Fruit fly (Drosophila melanogaster) whole organism, embryonic: ENCODE results near the gene Sec61alpha.

Source experiments
- BEAF-32 ChIP-seq: fragments of 200-800 bp; sonication (Bioruptor generic); optimal IDR thresholded peaks from 3 replicates; lab custom pipeline; 2017; ENCODE audit warnings: missing biosample characterization, missing genetic modification characterization, mild to moderate bottlenecking, moderate library complexity, missing genetic modification reagents
- CG10147 ChIP-seq: fragments of 200-800 bp; sonication (Bioruptor generic); optimal IDR thresholded peaks from 2 replicates; lab custom pipeline; 2019; ENCODE audit warnings: missing biosample characterization, mild to moderate bottlenecking, missing genetic modification characterization, moderate library complexity
- CG10267 ChIP-seq: fragments of 200-800 bp; sonication (Bioruptor generic); optimal IDR thresholded peaks from 2 replicates; lab custom pipeline; 2018; ENCODE audit warnings: missing biosample characterization, mild to moderate bottlenecking, missing genetic modification characterization, moderate library complexity
- CG11504 ChIP-seq: fragments of 200-800 bp; sonication (Bioruptor generic); optimal IDR thresholded peaks from 3 replicates; lab custom pipeline; 2019; ENCODE audit warnings: missing biosample characterization, mild to moderate bottlenecking, missing genetic modification characterization, moderate library complexity
- CG1233 ChIP-seq: fragments of 200-800 bp; sonication (Bioruptor generic); optimal IDR thresholded peaks from 4 replicates; lab custom pipeline; 2018; ENCODE audit warnings: missing biosample characterization, mild to moderate bottlenecking, missing genetic modification characterization
- CG12391 ChIP-seq: fragments of 200-800 bp; sonication (Bioruptor generic); optimal IDR thresholded peaks from 3 replicates; lab custom pipeline; 2018; ENCODE audit warnings: missing biosample characterization, mild to moderate bottlenecking, missing genetic modification characterization, moderate library complexity
- CG13624 ChIP-seq: fragments of 200-800 bp; sonication (Bioruptor generic); optimal IDR thresholded peaks from 2 replicates; lab custom pipeline; 2016; ENCODE audit warnings: missing biosample characterization, missing genetic modification characterization
- CG15601 ChIP-seq: fragments of 200-800 bp; sonication (Bioruptor generic); optimal IDR thresholded peaks from 3 replicates; lab custom pipeline; 2019; ENCODE audit warnings: missing biosample characterization, mild to moderate bottlenecking, missing genetic modification characterization, moderate library complexity
- CG1603 ChIP-seq: fragments of 200-800 bp; sonication (Bioruptor generic); optimal IDR thresholded peaks from 2 replicates; lab custom pipeline; 2019; ENCODE audit warnings: missing biosample characterization, mild to moderate bottlenecking, missing genetic modification characterization, moderate library complexity
- CG17829 ChIP-seq: fragments of 200-800 bp; optimal IDR thresholded peaks from 2 replicates; lab custom pipeline; 2019; ENCODE audit warnings: missing biosample characterization, mild to moderate bottlenecking, missing genetic modification characterization, moderate library complexity
- CG2129 ChIP-seq: fragments of 200-800 bp; sonication (Bioruptor generic); IDR thresholded peaks from 2 replicates; pipeline ENCODE4 v1.3.6; 2022; ENCODE audit warnings: missing biosample characterization, missing genetic modification characterization; ENCODE audit not compliant: partially characterized antibody
- CG2875 ChIP-seq: fragments of 200-800 bp; sonication (Bioruptor generic); optimal IDR thresholded peaks from 2 replicates; lab custom pipeline; 2017; ENCODE audit warnings: missing biosample characterization, mild to moderate bottlenecking, missing genetic modification characterization, missing genetic modification reagents
- CG3995 ChIP-seq: fragments of 200-800 bp; sonication (Bioruptor generic); optimal IDR thresholded peaks from 3 replicates; lab custom pipeline; 2016; ENCODE audit warnings: missing biosample characterization, missing genetic modification characterization
- CG7987 ChIP-seq: fragments of 200-800 bp; sonication (Bioruptor generic); optimal IDR thresholded peaks from 2 replicates; lab custom pipeline; 2018; ENCODE audit warnings: missing biosample characterization, mild to moderate bottlenecking, missing genetic modification characterization, moderate library complexity
- CHES-1-like ChIP-seq: fragments of 200-800 bp; sonication (Bioruptor generic); optimal IDR thresholded peaks from 2 replicates; lab custom pipeline; 2016; ENCODE audit warnings: missing biosample characterization, missing genetic modification characterization
- CrebB ChIP-seq: fragments of 200-800 bp; sonication (Bioruptor generic); optimal IDR thresholded peaks from 3 replicates; lab custom pipeline; 2018; ENCODE audit warnings: missing biosample characterization, mild to moderate bottlenecking, missing genetic modification characterization
- Dad ChIP-seq: fragments of 200-800 bp; sonication (Bioruptor generic); optimal IDR thresholded peaks from 3 replicates; lab custom pipeline; 2016; ENCODE audit warnings: missing biosample characterization, missing genetic modification characterization
- Ets65A ChIP-seq: fragments of 200-800 bp; sonication (Bioruptor generic); peaks from one replicate; lab custom pipeline; 2016; ENCODE audit warnings: missing biosample characterization, missing genetic modification characterization
- Ets97D ChIP-seq: fragments of 200-800 bp; sonication (Bioruptor generic); optimal IDR thresholded peaks from 3 replicates; lab custom pipeline; 2016; ENCODE audit warnings: missing biosample characterization, missing genetic modification characterization
- HHEX ChIP-seq: fragments of 200-800 bp; sonication (Bioruptor generic); optimal IDR thresholded peaks from 3 replicates; lab custom pipeline; 2017; ENCODE audit warnings: missing biosample characterization, mild to moderate bottlenecking, missing genetic modification characterization, missing genetic modification reagents
- HmgD ChIP-seq: fragments of 200-800 bp; sonication (Bioruptor generic); optimal IDR thresholded peaks from 3 replicates; lab custom pipeline; 2016; ENCODE audit warnings: missing biosample characterization, missing genetic modification characterization
- Hr3 ChIP-seq: fragments of 200-800 bp; sonication (Bioruptor generic); optimal IDR thresholded peaks from 3 replicates; lab custom pipeline; 2016; ENCODE audit warnings: missing biosample characterization, missing genetic modification characterization
- MBD-R2 ChIP-seq: fragments of 200-800 bp; sonication (Bioruptor generic); IDR thresholded peaks from 2 replicates; pipeline ENCODE4 v1.3.6; 2022; ENCODE audit warnings: missing biosample characterization, missing genetic modification characterization
- MESR4 ChIP-seq: fragments of 200-800 bp; sonication (Bioruptor generic); optimal IDR thresholded peaks from 2 replicates; lab custom pipeline; 2018; ENCODE audit warnings: missing biosample characterization, mild to moderate bottlenecking, missing genetic modification characterization, moderate library complexity
- Med ChIP-seq: fragments of 200-800 bp; sonication (Bioruptor generic); peaks from one replicate; lab custom pipeline; 2016; ENCODE audit warnings: missing biosample characterization, missing genetic modification characterization, mild to moderate bottlenecking, inconsistent platforms, moderate library complexity
- Neu2 ChIP-seq: fragments of 200-800 bp; sonication (Bioruptor generic); optimal IDR thresholded peaks from 3 replicates; lab custom pipeline; 2016; ENCODE audit warnings: missing biosample characterization, missing genetic modification characterization, borderline replicate concordance
- Nf-YB ChIP-seq: fragments of 200-800 bp; sonication (Bioruptor generic); optimal IDR thresholded peaks from 3 replicates; lab custom pipeline; 2019; ENCODE audit warnings: missing biosample characterization, mild to moderate bottlenecking, missing genetic modification characterization, moderate library complexity
- Opbp ChIP-seq: fragments of 200-800 bp; sonication (Bioruptor generic); IDR thresholded peaks from 3 replicates; pipeline ENCODE4 v1.3.6; 2022; ENCODE audit warnings: missing biosample characterization, missing genetic modification characterization; ENCODE audit not compliant: partially characterized antibody
- Pdp1 ChIP-seq, 2 experiments: fragments of 200-800 bp; sonication (Bioruptor generic); optimal IDR thresholded peaks; 3 replicates each; lab custom pipeline; 2016; ENCODE audit warnings: missing biosample characterization in 2 of 2, missing genetic modification characterization in 2 of 2, mild to moderate bottlenecking in 1 of 2, moderate library complexity in 1 of 2
- Rfx ChIP-seq: fragments of 200-800 bp; sonication (Bioruptor generic); IDR thresholded peaks from 2 replicates; pipeline ENCODE4 v1.3.6; 2022; ENCODE audit warnings: missing biosample characterization, missing genetic modification characterization
- Sry-δ ChIP-seq: fragments of 200-800 bp; sonication (Bioruptor generic); optimal IDR thresholded peaks from 2 replicates; lab custom pipeline; 2016; ENCODE audit warnings: missing biosample characterization, missing genetic modification characterization
- Xbp1 ChIP-seq: fragments of 200-800 bp; sonication (Bioruptor generic); optimal IDR thresholded peaks from 3 replicates; lab custom pipeline; 2016; ENCODE audit warnings: missing biosample characterization, mild to moderate bottlenecking, missing genetic modification characterization
- ab ChIP-seq: fragments of 200-800 bp; sonication (Bioruptor generic); optimal IDR thresholded peaks from 2 replicates; lab custom pipeline; 2016; ENCODE audit warnings: missing biosample characterization, missing genetic modification characterization
- ato ChIP-seq: fragments of 200-800 bp; sonication (Bioruptor generic); IDR thresholded peaks from 2 replicates; pipeline ENCODE4 v1.3.6; 2022; ENCODE audit warnings: missing biosample characterization, missing genetic modification characterization; ENCODE audit not compliant: partially characterized antibody
- ci ChIP-seq: fragments of 200-800 bp; sonication (Bioruptor generic); IDR thresholded peaks from 3 replicates; pipeline ENCODE4 v1.3.6; 2022; ENCODE audit warnings: missing biosample characterization, missing genetic modification characterization
- dmrt11E ChIP-seq: fragments of 200-800 bp; sonication (Bioruptor generic); optimal IDR thresholded peaks from 3 replicates; lab custom pipeline; 2018; ENCODE audit warnings: missing biosample characterization, mild to moderate bottlenecking, missing genetic modification characterization, moderate library complexity
- dpn ChIP-seq, 2 experiments: fragments of 200-800 bp; sonication (Bioruptor generic); optimal IDR thresholded peaks; 3 replicates each; lab custom pipeline; 2016; ENCODE audit warnings: missing biosample characterization in 2 of 2, missing genetic modification characterization in 2 of 2
- ftz-f1 ChIP-seq: fragments of 200-800 bp; sonication (Bioruptor generic); optimal IDR thresholded peaks from 2 replicates; lab custom pipeline; 2016; ENCODE audit warnings: missing biosample characterization, missing genetic modification characterization
- gro ChIP-seq: fragments of 200-800 bp; sonication (Bioruptor generic); optimal IDR thresholded peaks from 2 replicates; lab custom pipeline; 2016; ENCODE audit warnings: missing biosample characterization, missing genetic modification characterization
- gt ChIP-seq: fragments of 200-800 bp; sonication (Bioruptor generic); IDR thresholded peaks from 2 replicates; pipeline ENCODE4 v1.3.6; 2022; ENCODE audit warnings: missing biosample characterization, missing genetic modification characterization
- kah ChIP-seq: fragments of 200-800 bp; sonication (Bioruptor generic); optimal IDR thresholded peaks from 2 replicates; lab custom pipeline; 2018; ENCODE audit warnings: missing biosample characterization, mild to moderate bottlenecking, missing genetic modification characterization
- mld ChIP-seq: fragments of 200-800 bp; sonication (Bioruptor generic); IDR thresholded peaks from 3 replicates; pipeline ENCODE4 v1.3.6; 2022; ENCODE audit warnings: missing biosample characterization, missing genetic modification characterization; ENCODE audit not compliant: partially characterized antibody
- p53 ChIP-seq: fragments of 200-800 bp; sonication (Bioruptor generic); optimal IDR thresholded peaks from 2 replicates; lab custom pipeline; 2016; ENCODE audit warnings: missing biosample characterization, missing genetic modification characterization
- phol ChIP-seq: fragments of 200-800 bp; sonication (Bioruptor generic); optimal IDR thresholded peaks from 3 replicates; lab custom pipeline; 2018; ENCODE audit warnings: missing biosample characterization, mild to moderate bottlenecking, missing genetic modification characterization, moderate library complexity
- pnt ChIP-seq: fragments of 200-800 bp; sonication (Bioruptor generic); optimal IDR thresholded peaks from 3 replicates; lab custom pipeline; 2016; ENCODE audit warnings: missing biosample characterization, missing genetic modification characterization
- sna ChIP-seq: fragments of 200-800 bp; sonication (Bioruptor generic); IDR thresholded peaks from 2 replicates; pipeline ENCODE4 v1.3.6; 2022; ENCODE audit warnings: missing biosample characterization, missing genetic modification characterization; ENCODE audit not compliant: partially characterized antibody
- sob ChIP-seq: fragments of 200-800 bp; sonication (Bioruptor generic); IDR thresholded peaks from 2 replicates; pipeline ENCODE4 v1.3.6; 2022; ENCODE audit warnings: missing biosample characterization, missing genetic modification characterization
- unc-4 ChIP-seq: fragments of 200-800 bp; sonication (Bioruptor generic); IDR thresholded peaks from 2 replicates; pipeline ENCODE4 v1.3.6; 2022; ENCODE audit warnings: missing biosample characterization, missing genetic modification characterization; ENCODE audit not compliant: partially characterized antibody
- zen2 ChIP-seq: fragments of 200-800 bp; sonication (Bioruptor generic); IDR thresholded peaks from 3 replicates; pipeline ENCODE4 v1.3.6; 2022; ENCODE audit warnings: missing biosample characterization, missing genetic modification characterization; ENCODE audit not compliant: partially characterized antibody

The Sec61alpha gene

dm6 chr2L:6467509-6467908, 12.9 kb downstream of the Sec61alpha start, which contains the start of gene HemK1 (continued):
- TF ChIP-seq MBD-R2 (peak; percentile 86), Med (GFP tag; lab: Kevin White, UChicago) (peak; percentile 83), CG17829 (peak; percentile 5), p53 (GFP tag; lab: Kevin White, UChicago) (peak; percentile 4), ftz-f1 (GFP tag; lab: Kevin White, UChicago) (peak; percentile 97), ato (0 out of 2 replicates have a peak, but pooled peaks have one; percentile 45), CG15601 (tag; lab: Kevin White, UChicago) (peak; percentile 31), CG3995 (GFP tag; lab: Kevin White, UChicago) (peak; percentile 50), CG7987 (peak; percentile 53), phol (tag; lab: Kevin White, UChicago) (peak; percentile 23), zen2 (GFP tag; lab: Robert Waterston, UW) (no peak), Neu2 (GFP tag; lab: Kevin White, UChicago) (no peak), Pdp1 (GFP tag; optimal IDR thresholded peaks at IDR 0.05; lab: Kevin White, UChicago) (peak in 1 of 2 experiments; percentile 84), CHES-1-like (GFP tag; lab: Kevin White, UChicago) (peak; percentile 2), Sry-δ (peak; percentile 55), Xbp1 (GFP tag; lab: Kevin White, UChicago) (no peak), Dad (GFP tag; lab: Kevin White, UChicago) (peak; percentile 21), sna (peak; percentile 7; the same call in 1 of the 2 replicates), gro (GFP tag; lab: Kevin White, UChicago) (peak; percentile 40), dpn (GFP tag; optimal IDR thresholded peaks at IDR 0.05; lab: Kevin White, UChicago) (no peak), Nf-YB (GFP tag; lab: Kevin White, UChicago) (peak; percentile 7), CG1233 (GFP tag; lab: Kevin White, UChicago) (no peak), CG10147 (GFP tag; lab: Kevin White, UChicago) (no peak), HHEX (GFP tag; lab: Kevin White, UChicago) (no peak), Ets97D (GFP tag; lab: Kevin White, UChicago) (peak; percentile 64), kah (peak; percentile 33), ci (GFP tag; lab: Robert Waterston, UW) (0 out of 3 replicates have a peak, but pooled peaks have one; percentile 34), unc-4 (GFP tag; lab: Robert Waterston, UW) (peak; percentile 59), gt (no peak), Opbp (GFP tag; lab: Robert Waterston, UW) (peak; percentile 53; the same call in 1 of the 3 replicates), BEAF-32 (GFP tag; lab: Kevin White, UChicago) (peak; percentile 69), HmgD (GFP tag; lab: Kevin White, UChicago) (peak; percentile 58), MESR4 (GFP tag; lab: Kevin White, UChicago) (peak; percentile 75), CG2875 (GFP tag; lab: Kevin White, UChicago) (no peak), CG11504 (peak; percentile 42), ab (GFP tag; lab: Kevin White, UChicago) (no peak), CrebB (peak; percentile 15), mld (GFP tag; lab: Robert Waterston, UW) (no peak), Ets65A (peak; percentile 83), pnt (GFP tag; lab: Kevin White, UChicago) (no peak), Hr3 (GFP tag; lab: Kevin White, UChicago) (peak; percentile 4), dmrt11E (tag; lab: Kevin White, UChicago) (no peak), CG10267 (tag; lab: Kevin White, UChicago) (peak; percentile 45), CG13624 (peak; percentile 9), Rfx (GFP tag; lab: Robert Waterston, UW) (peak; percentile 40; the same call in 1 of the 2 replicates), CG2129 (GFP tag; lab: Robert Waterston, UW) (peak; percentile 14; the same call in 1 of the 2 replicates), CG1603 (tag; lab: Kevin White, UChicago) (peak; percentile 84), CG12391 (peak; percentile 42), sob (GFP tag; lab: Robert Waterston, UW) (0 out of 2 replicates have a peak, but pooled peaks have one; percentile 23)
